Worm (Caenorhabditis elegans) whole organism, L2 larva: ENCODE measurements around the gene col-84.

Source experiments
- ZK546.5 ChIP-seq: sonication (generic microtip); optimal IDR thresholded peaks from 2 replicates; lab custom pipeline; 2017; ENCODE audit warnings: missing biosample characterization, missing genetic modification characterization
- nhr-25 ChIP-seq: fragments of 150-350 bp; sonication (generic microtip); optimal IDR thresholded peaks from 3 replicates; lab custom pipeline; 2014; ENCODE audit warnings: missing biosample characterization, missing genetic modification characterization
- unc-62 ChIP-seq: fragments of 150-350 bp; optimal IDR thresholded peaks from 2 replicates; lab custom pipeline; 2014; ENCODE audit warnings: missing biosample characterization, missing genetic modification reagents, missing genetic modification characterization

DNA sequence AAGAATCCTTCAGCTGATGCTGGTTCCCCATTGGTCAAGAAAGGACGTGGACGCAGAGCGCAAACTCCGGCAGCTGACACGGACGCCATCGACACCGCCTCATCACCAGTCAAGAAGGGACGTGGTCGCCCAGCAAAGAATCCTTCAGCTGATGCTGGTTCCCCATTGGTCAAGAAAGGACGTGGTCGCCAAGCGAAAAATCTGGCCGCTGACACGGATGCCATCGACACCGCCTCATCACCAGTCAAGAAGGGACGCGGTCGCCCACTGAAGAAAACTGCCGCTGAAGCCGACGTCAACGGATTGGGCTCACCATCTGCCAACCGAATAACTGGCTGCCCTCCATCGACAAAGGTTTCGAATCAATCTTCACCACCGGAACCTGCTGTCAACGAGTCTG, 48.6 kb downstream of the col-84 start:
- TF ChIP-seq ZK546.5 (tag; lab: Kevin White, UChicago) (no peak), unc-62 (GFP tag; lab: Kevin White, UChicago) (no peak), nhr-25 (tag; lab: Kevin White, UChicago) (no peak)
